Worm (Caenorhabditis elegans) whole organism, L4 larva: ENCODE data around the gene fbxa-99.

Experiments
- ces-1 ChIP-seq: fragments of 150-350 bp; sonication (generic microtip); optimal IDR thresholded peaks from 4 replicates; lab custom pipeline; 2014; ENCODE audit warnings: missing biosample characterization, missing genetic modification reagents, missing genetic modification characterization
- egl-27 ChIP-seq: sonication (generic microtip); optimal IDR thresholded peaks from 3 replicates; lab custom pipeline; 2017; ENCODE audit warnings: missing biosample characterization, missing genetic modification reagents, missing genetic modification characterization
- fkh-10 ChIP-seq: fragments of 150-350 bp; optimal IDR thresholded peaks from 2 replicates; lab custom pipeline; 2014; ENCODE audit warnings: missing biosample characterization, missing genetic modification reagents, missing genetic modification characterization
- hlh-30 ChIP-seq: sonication (generic microtip); optimal IDR thresholded peaks from 2 replicates; lab custom pipeline; 2017; ENCODE audit warnings: antibody characterized with exemption, mild to moderate bottlenecking, missing genetic modification characterization, missing compliant biosample characterization; ENCODE audit not compliant: insufficient read depth
- mdl-1 ChIP-seq, 2 experiments: fragments of 150-350 bp in 1 of 2; sonication (generic microtip) in 1 of 2; optimal IDR thresholded peaks; 2 replicates each; lab custom pipeline; 2014 to 2017; ENCODE audit warnings: missing biosample characterization in 2 of 2, missing genetic modification characterization in 2 of 2
- nhr-77 ChIP-seq: fragments of 150-350 bp; optimal IDR thresholded peaks from 2 replicates; lab custom pipeline; 2014; ENCODE audit warnings: missing biosample characterization, missing genetic modification characterization
- snpc-4 ChIP-seq: fragments of 150-350 bp; optimal IDR thresholded peaks from 2 replicates; lab custom pipeline; 2014; ENCODE audit warnings: missing biosample characterization, missing genetic modification characterization
- zag-1 ChIP-seq: fragments of 150-350 bp; optimal IDR thresholded peaks from 2 replicates; lab custom pipeline; 2014; ENCODE audit warnings: missing biosample characterization, missing genetic modification characterization
- zfp-2 ChIP-seq: sonication (generic microtip); optimal IDR thresholded peaks from 2 replicates; lab custom pipeline; 2016; ENCODE audit warnings: mild to moderate bottlenecking, missing genetic modification characterization, missing compliant biosample characterization

ce11 chrV:15950903-15951302 lies 31.8 kb downstream of the fbxa-99 start, which contains the start of gene srw-59:
- TF ChIP-seq zag-1 (tag; lab: Kevin White, UChicago) = no peak
- no peak for TF ChIP-seq mdl-1 (tag; optimal IDR thresholded peaks at IDR 0.05; lab: Kevin White, UChicago)
- TF ChIP-seq fkh-10 (GFP tag; lab: Kevin White, UChicago) = no peak
- no peak for TF ChIP-seq zfp-2
- TF ChIP-seq snpc-4 = no peak
- no peak for TF ChIP-seq ces-1 (GFP tag; lab: Kevin White, UChicago)
- TF ChIP-seq nhr-77 (tag; lab: Kevin White, UChicago) = no peak
- TF ChIP-seq egl-27 (tag; lab: Kevin White, UChicago) = no peak
- no peak for TF ChIP-seq hlh-30 (tag; lab: Kevin White, UChicago)
